Fruit fly (Drosophila melanogaster) Kc167 (cell line): ENCODE measurements around the gene dock.

Experiments used
- Myc ChIP-seq: fragments of >200 bp; optimal IDR thresholded peaks from 2 replicates; lab custom pipeline; 2017; ENCODE audit warnings: missing external identifiers
- Sin3A ChIP-seq: fragments of >200 bp; optimal IDR thresholded peaks from 2 replicates; lab custom pipeline; 2018; ENCODE audit warnings: missing external identifiers
- h ChIP-seq: fragments of >200 bp; optimal IDR thresholded peaks from 3 replicates; lab custom pipeline; 2018; ENCODE audit warnings: missing external identifiers
- insv ChIP-seq: fragments of >200 bp; optimal IDR thresholded peaks from 3 replicates; lab custom pipeline; 2018; ENCODE audit warnings: missing external identifiers
- psq ChIP-seq: fragments of >200 bp; optimal IDR thresholded peaks from 2 replicates; lab custom pipeline; 2017; ENCODE audit warnings: missing external identifiers
- ttk ChIP-seq: sonication (Bioruptor generic); optimal IDR thresholded peaks from 2 replicates; lab custom pipeline; 2017; ENCODE audit warnings: missing external identifiers

The dock gene

dm6 chr2L:869497-870040 lies 43.8 kb downstream of the dock start, which contains the start of gene dbe:
Gene dbe (minus strand): TSS chr2L:869857.
- TF ChIP-seq Sin3A (lab: Kevin White, UChicago), result no peak

DNA sequence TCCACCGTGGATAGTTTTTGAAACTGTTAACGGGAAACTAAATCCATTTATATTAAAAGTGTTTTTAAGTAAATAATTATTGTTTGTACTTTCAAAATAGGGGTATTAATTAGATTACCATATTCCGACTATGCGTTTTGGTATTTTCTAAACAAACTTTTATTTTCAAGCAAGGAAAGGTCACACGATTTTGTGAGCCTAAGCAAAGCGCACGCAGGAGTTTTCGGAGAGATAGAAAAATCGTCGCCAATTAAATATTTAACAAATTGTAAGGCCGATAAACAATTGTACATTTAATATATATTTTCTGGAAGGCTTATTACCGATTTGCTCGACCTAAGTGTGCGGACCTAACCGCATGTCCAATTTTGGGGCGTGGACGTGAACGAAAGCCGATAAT lies 44.5 kb downstream of the dock start, which contains the start of gene PNUTS:
Gene PNUTS, plus strand, starts transcription at position 181 of the 400 bp plus-strand sequence.
- TF ChIP-seq psq (lab: Kevin White, UChicago), result no peak
- TF ChIP-seq insv (lab: Kevin White, UChicago), result no peak
- TF ChIP-seq h, result no peak
- TF ChIP-seq Myc, result no peak
- no peak for TF ChIP-seq ttk
- TF ChIP-seq Sin3A (lab: Kevin White, UChicago), result no peak

- no peak for TF ChIP-seq h
- no peak for TF ChIP-seq psq (lab: Kevin White, UChicago)
- no peak for TF ChIP-seq ttk
- TF ChIP-seq insv (lab: Kevin White, UChicago), result no peak
- no peak for TF ChIP-seq Sin3A (lab: Kevin White, UChicago)
- no peak for TF ChIP-seq Myc
Observed at dm6 chr2L:870749-871418, 45.1 kb downstream of the dock start.

dm6 chr2L:871419-871846 lies 45.7 kb downstream of the dock start:
- TF ChIP-seq h (no peak), Sin3A (lab: Kevin White, UChicago) (no peak), Myc (no peak), insv (lab: Kevin White, UChicago) (no peak), psq (lab: Kevin White, UChicago) (no peak), ttk (no peak)

DNA sequence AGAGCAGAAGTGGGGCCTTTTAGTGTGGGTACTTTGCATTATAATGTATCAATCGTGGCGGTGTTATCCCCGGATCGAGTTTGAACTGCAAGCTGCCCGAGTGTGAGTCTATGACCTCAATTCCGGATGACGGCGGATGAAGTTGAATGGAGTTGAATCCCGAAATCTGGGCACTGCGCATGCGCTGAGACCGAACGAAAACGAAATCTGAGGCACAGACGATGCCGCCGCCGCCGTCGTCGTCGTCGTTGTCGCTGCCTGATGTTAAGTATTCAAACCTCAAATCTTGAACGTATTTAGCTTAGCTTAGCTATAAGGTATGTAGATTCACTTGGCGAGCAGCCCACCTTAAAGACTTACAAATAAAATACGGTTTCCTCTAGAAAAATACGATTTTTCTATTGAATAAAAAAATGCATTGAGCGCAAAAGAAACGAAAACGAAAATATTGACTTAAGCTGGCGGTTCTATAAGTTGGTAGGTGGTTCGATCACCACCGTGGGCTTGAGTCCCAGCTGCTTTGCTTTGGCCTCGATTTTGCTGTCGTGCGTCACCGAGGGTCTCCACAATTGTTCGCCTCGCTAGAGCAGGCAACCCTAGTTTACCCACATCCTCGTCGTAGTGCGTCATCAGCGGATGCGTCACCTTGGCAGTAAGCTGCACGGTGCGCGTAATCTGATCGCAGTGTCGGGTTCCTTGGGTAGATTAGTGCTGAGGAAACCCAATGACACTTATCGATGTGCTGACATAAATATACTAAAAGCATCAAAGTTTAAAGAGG lies 48.1 kb downstream of the dock start:
- TF ChIP-seq h (no peak), insv (lab: Kevin White, UChicago) (no peak), Sin3A (lab: Kevin White, UChicago) (no peak), Myc (no peak), ttk (no peak), psq (lab: Kevin White, UChicago) (no peak)

DNA sequence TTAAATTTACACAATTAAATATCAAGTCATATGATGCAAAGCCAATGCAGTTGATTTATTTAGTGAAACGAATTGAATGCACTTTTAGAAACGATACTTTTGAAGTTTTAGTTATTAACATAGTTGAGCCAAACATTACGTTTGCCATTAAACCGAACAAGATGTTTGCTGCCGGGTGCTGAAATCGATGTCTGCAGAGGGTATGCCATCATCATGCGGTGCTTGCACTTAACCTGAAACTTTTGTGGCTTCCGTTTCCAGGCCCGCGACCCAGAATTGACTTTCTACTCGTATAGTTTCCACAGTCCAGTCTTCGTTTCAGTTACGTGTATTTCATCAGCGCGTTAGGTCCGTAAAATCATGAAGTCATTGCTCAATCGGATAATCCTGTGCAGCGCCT lies 51.2 kb downstream of the dock start, which contains the start of gene ninaA:
Gene ninaA, plus strand, starts transcription at position 301 of the 400 bp plus-strand sequence.
- TF ChIP-seq Sin3A (lab: Kevin White, UChicago), result no peak
- no peak for TF ChIP-seq ttk
- no peak for TF ChIP-seq Myc
- no peak for TF ChIP-seq psq (lab: Kevin White, UChicago)
- TF ChIP-seq insv (lab: Kevin White, UChicago), result no peak
- no peak for TF ChIP-seq h
